Worm (Caenorhabditis elegans) whole organism, young adult: Measurements from ENCODE around the gene F22E5.13.

Experiments used
- ama-1 ChIP-seq, 3 experiments: fragments of 150-350 bp in 1 of 3; sonication (generic microtip) in 2 of 3; optimal IDR thresholded peaks; 2 replicates each; lab custom pipeline; 2014 to 2018; ENCODE audit warnings: missing biosample characterization in 2 of 3, missing genetic modification characterization in 2 of 3, missing genetic modification reagents in 2 of 3
- ceh-100 ChIP-seq: fragments of 200-800 bp; sonication (Bioruptor generic); IDR thresholded peaks from 2 replicates; pipeline ENCODE4 v1.3.6; 2022; ENCODE audit warnings: missing genetic modification reagents, missing genetic modification characterization, missing compliant biosample characterization
- nfya-1 ChIP-seq: sonication (generic microtip); optimal IDR thresholded peaks from 2 replicates; lab custom pipeline; 2017; ENCODE audit warnings: antibody characterized with exemption, missing compliant biosample characterization, missing genetic modification characterization, borderline replicate concordance; ENCODE audit not compliant: insufficient read depth
- snpc-4 ChIP-seq, 5 experiments: fragments of 150-350 bp in 1 of 5; sonication (generic microtip) in 4 of 5; optimal IDR thresholded peaks; 2 replicates each; lab custom pipeline; 2014 to 2018; ENCODE audit warnings: missing genetic modification characterization in 5 of 5, missing biosample characterization in 3 of 5, antibody characterized with exemption in 2 of 5, mild to moderate bottlenecking in 2 of 5, missing compliant biosample characterization in 2 of 5, missing genotype in 2 of 5, moderate library complexity in 2 of 5, missing genetic modification reagents in 1 of 5
- unc-62 ChIP-seq: fragments of 150-350 bp; optimal IDR thresholded peaks from 2 replicates; lab custom pipeline; 2014; ENCODE audit warnings: missing biosample characterization, missing genetic modification reagents, missing genetic modification characterization
- zim-3 ChIP-seq: sonication (generic microtip); optimal IDR thresholded peaks from 2 replicates; lab custom pipeline; 2017; ENCODE audit warnings: mild to moderate bottlenecking, missing genetic modification characterization, moderate library complexity, missing compliant biosample characterization

- TF ChIP-seq ama-1 (optimal IDR thresholded peaks at IDR 0.05; lab: Kevin White, UChicago) = no peak
- no peak for TF ChIP-seq ama-1 (GFP tag; optimal IDR thresholded peaks at IDR 0.05; lab: Kevin White, UChicago)
- TF ChIP-seq ceh-100 = no peak
- TF ChIP-seq snpc-4 (GFP tag; optimal IDR thresholded peaks at IDR 0.05; lab: Kevin White, UChicago) = no peak
- TF ChIP-seq snpc-4 (tag; optimal IDR thresholded peaks at IDR 0.05; lab: Kevin White, UChicago) = no peak
- no peak for TF ChIP-seq nfya-1
- TF ChIP-seq zim-3 (tag; lab: Kevin White, UChicago) = no peak
- TF ChIP-seq unc-62 (GFP tag; lab: Kevin White, UChicago) = no peak
Measured at ce11 chrII:2631169-2631568, 18.3 kb downstream of the F22E5.13 start, which contains the start of gene D2062.1.
